Worm (Caenorhabditis elegans) whole organism, late embryonic: ENCODE data around the gene F56C9.6.

Experiments used
- ama-1 ChIP-seq: fragments of 150-350 bp; optimal IDR thresholded peaks from 2 replicates; lab custom pipeline; 2014
- tbx-2 ChIP-seq: sonication (generic microtip); optimal IDR thresholded peaks from 2 replicates; lab custom pipeline; 2016; ENCODE audit warnings: missing genetic modification characterization, missing compliant biosample characterization

DNA sequence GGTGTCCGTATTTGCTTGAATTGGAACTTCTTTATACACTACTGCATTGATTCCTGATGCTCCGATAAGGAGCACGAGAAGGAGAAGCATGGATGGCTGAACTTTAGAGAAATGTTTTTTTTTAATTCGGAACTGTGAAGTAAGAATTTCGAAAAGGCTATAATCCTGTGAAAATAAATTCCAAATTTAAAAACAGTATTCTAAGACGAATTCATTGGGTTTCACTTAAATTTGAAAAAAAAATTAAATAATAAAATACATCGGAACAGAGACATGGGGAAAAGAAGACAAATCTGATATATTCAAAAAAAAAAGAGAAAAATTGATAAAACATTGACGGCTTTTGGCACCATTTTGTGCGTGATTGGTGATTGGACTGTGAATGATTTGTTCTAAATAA, 24.8 kb downstream of the F56C9.6 start, which contains the start of gene pho-5:
- TF ChIP-seq tbx-2 (tag; lab: Kevin White, UChicago) (no peak), ama-1 (no peak)
